Fruit fly (Drosophila melanogaster): ENCODE data around the gene CG31140.

DNA sequence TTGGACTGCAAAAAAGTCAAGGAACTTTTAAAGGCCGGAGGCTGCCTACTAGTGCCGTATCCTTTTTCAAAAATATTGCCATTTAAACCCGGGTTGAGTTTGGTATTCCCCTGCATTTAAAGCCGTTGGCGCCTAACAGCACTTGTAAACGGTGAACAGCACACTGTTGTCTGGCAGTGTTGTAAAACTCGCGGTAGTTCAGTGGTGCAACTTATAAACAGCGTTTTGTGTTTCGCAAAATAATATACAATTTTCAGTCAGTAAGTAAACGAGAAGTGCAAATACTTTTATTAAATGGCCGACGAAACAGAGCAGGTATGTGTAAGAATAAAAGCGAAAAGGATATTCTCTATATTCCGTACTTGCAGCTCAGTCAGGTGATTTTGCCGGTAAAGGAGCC lies 33.2 kb downstream of the CG31140 start, which contains the start of gene LSm3:
- TF ChIP-seq HHEX (GFP tag; optimal IDR thresholded peaks at IDR 0.05) (no peak), crp (GFP tag; optimal IDR thresholded peaks at IDR 0.05) (peak in 1 of 2 experiments; percentile 43)

Data from whole organism, embryonic.